Fruit fly (Drosophila melanogaster) whole organism, prepupa: Measurements from ENCODE around the gene ATPsynD.

ENCODE experiments used
- Blimp-1 ChIP-seq: fragments of 200-800 bp; sonication (Bioruptor generic); optimal IDR thresholded peaks from 3 replicates; lab custom pipeline; 2017; ENCODE audit warnings: missing biosample characterization, missing genetic modification characterization, mild to moderate bottlenecking, moderate library complexity, missing genetic modification reagents
- CG10631 ChIP-seq: fragments of 200-800 bp; sonication (Bioruptor generic); optimal IDR thresholded peaks from 2 replicates; lab custom pipeline; 2016; ENCODE audit warnings: missing biosample characterization, missing genetic modification characterization
- CG10669 ChIP-seq: fragments of 200-800 bp; sonication (Bioruptor generic); optimal IDR thresholded peaks from 3 replicates; lab custom pipeline; 2018; ENCODE audit warnings: missing biosample characterization, mild to moderate bottlenecking, missing genetic modification characterization, moderate library complexity
- CG11294 ChIP-seq: fragments of 200-800 bp; sonication (Bioruptor generic); IDR thresholded peaks from 2 replicates; pipeline ENCODE4 v1.3.6; 2022; ENCODE audit warnings: missing biosample characterization, missing genetic modification characterization
- CG11762 ChIP-seq: fragments of 200-800 bp; sonication (Bioruptor generic); optimal IDR thresholded peaks from 3 replicates; lab custom pipeline; 2016; ENCODE audit warnings: missing biosample characterization, missing genetic modification characterization; ENCODE audit not compliant: insufficient read depth
- CG15336 ChIP-seq: fragments of 200-800 bp; sonication (Bioruptor generic); IDR thresholded peaks from 2 replicates; pipeline ENCODE4 v1.3.6; 2022; ENCODE audit warnings: missing biosample characterization, missing genetic modification characterization
- CG1621 ChIP-seq: fragments of 200-800 bp; sonication (Bioruptor generic); optimal IDR thresholded peaks from 3 replicates; lab custom pipeline; 2018; ENCODE audit warnings: missing biosample characterization, mild to moderate bottlenecking, missing genetic modification characterization
- CG16779 ChIP-seq: fragments of 200-800 bp; sonication (Bioruptor generic); optimal IDR thresholded peaks from 3 replicates; lab custom pipeline; 2017; ENCODE audit warnings: missing biosample characterization, mild to moderate bottlenecking, missing genetic modification characterization
- CG3032 ChIP-seq: fragments of 200-800 bp; optimal IDR thresholded peaks from 2 replicates; lab custom pipeline; 2019; ENCODE audit warnings: missing biosample characterization, mild to moderate bottlenecking, missing genetic modification characterization, moderate library complexity
- CG31627 ChIP-seq: fragments of 200-800 bp; sonication (Bioruptor generic); optimal IDR thresholded peaks from 3 replicates; lab custom pipeline; 2016; ENCODE audit warnings: missing biosample characterization, missing genetic modification characterization
- CG32006 ChIP-seq: fragments of 200-800 bp; sonication (Bioruptor generic); optimal IDR thresholded peaks from 3 replicates; lab custom pipeline; 2017; ENCODE audit warnings: missing biosample characterization, mild to moderate bottlenecking, missing genetic modification characterization
- CG3919 ChIP-seq: fragments of 200-800 bp; sonication (Bioruptor generic); optimal IDR thresholded peaks from 3 replicates; lab custom pipeline; 2016; ENCODE audit warnings: missing biosample characterization, missing genetic modification characterization
- CG4318 ChIP-seq: fragments of 200-800 bp; sonication (Bioruptor generic); optimal IDR thresholded peaks from 3 replicates; lab custom pipeline; 2017; ENCODE audit warnings: missing biosample characterization, mild to moderate bottlenecking, missing genetic modification characterization
- CG6163 ChIP-seq: fragments of 200-800 bp; sonication (Bioruptor generic); IDR thresholded peaks from 3 replicates; pipeline ENCODE4 v1.3.6; 2022; ENCODE audit warnings: missing biosample characterization, missing genetic modification characterization
- CG6276 ChIP-seq: fragments of 200-800 bp; sonication (Bioruptor generic); optimal IDR thresholded peaks from 2 replicates; lab custom pipeline; 2017; ENCODE audit warnings: missing biosample characterization, mild to moderate bottlenecking, missing genetic modification characterization
- CG6854 ChIP-seq: fragments of 200-800 bp; sonication (Bioruptor generic); optimal IDR thresholded peaks from 2 replicates; lab custom pipeline; 2017; ENCODE audit warnings: missing biosample characterization, mild to moderate bottlenecking, missing genetic modification characterization
- CG7368 ChIP-seq: fragments of 200-800 bp; sonication (Bioruptor generic); optimal IDR thresholded peaks from 3 replicates; lab custom pipeline; 2016; ENCODE audit warnings: missing biosample characterization, missing genetic modification characterization
- CG8319 ChIP-seq: fragments of 200-800 bp; sonication (Bioruptor generic); optimal IDR thresholded peaks from 3 replicates; lab custom pipeline; 2016; ENCODE audit warnings: missing biosample characterization, missing genetic modification characterization
- CG8632 ChIP-seq: fragments of 200-800 bp; sonication (Bioruptor generic); optimal IDR thresholded peaks from 3 replicates; lab custom pipeline; 2016; ENCODE audit warnings: missing biosample characterization, missing genetic modification characterization
- Eip78C ChIP-seq: fragments of 200-800 bp; sonication (Bioruptor generic); peaks from one replicate; lab custom pipeline; 2016; ENCODE audit warnings: missing biosample characterization, missing genetic modification characterization
- Ets96B ChIP-seq: fragments of 200-800 bp; optimal IDR thresholded peaks from 2 replicates; lab custom pipeline; 2019; ENCODE audit warnings: missing biosample characterization, mild to moderate bottlenecking, missing genetic modification characterization, moderate library complexity
- Hr38 ChIP-seq: sonication (Bioruptor generic); optimal IDR thresholded peaks from 2 replicates; lab custom pipeline; 2016; ENCODE audit warnings: missing biosample characterization, missing genetic modification characterization
- Hr4 ChIP-seq: fragments of 200-800 bp; sonication (Bioruptor generic); optimal IDR thresholded peaks from 3 replicates; lab custom pipeline; 2016; ENCODE audit warnings: missing biosample characterization, missing genetic modification characterization
- Lpt ChIP-seq: fragments of 200-800 bp; sonication (Bioruptor generic); optimal IDR thresholded peaks from 3 replicates; lab custom pipeline; 2016; ENCODE audit warnings: missing biosample characterization, missing genetic modification characterization
- Met ChIP-seq: fragments of 200-800 bp; sonication (Bioruptor generic); optimal IDR thresholded peaks from 3 replicates; lab custom pipeline; 2016; ENCODE audit warnings: missing biosample characterization, missing genetic modification characterization
- OdsH ChIP-seq: fragments of 200-800 bp; sonication (Bioruptor generic); optimal IDR thresholded peaks from 3 replicates; lab custom pipeline; 2016; ENCODE audit warnings: missing biosample characterization, missing genetic modification characterization
- Smox ChIP-seq: fragments of 200-800 bp; sonication (Bioruptor generic); optimal IDR thresholded peaks from 3 replicates; lab custom pipeline; 2016; ENCODE audit warnings: missing biosample characterization, missing genetic modification characterization
- Sox15 ChIP-seq: fragments of 200-800 bp; sonication (Bioruptor generic); optimal IDR thresholded peaks from 3 replicates; lab custom pipeline; 2016; ENCODE audit warnings: missing biosample characterization, missing genetic modification characterization
- achi ChIP-seq: fragments of 200-800 bp; sonication (Bioruptor generic); optimal IDR thresholded peaks from 3 replicates; lab custom pipeline; 2016; ENCODE audit warnings: missing biosample characterization, missing genetic modification characterization
- cyc ChIP-seq: fragments of 200-800 bp; sonication (Bioruptor generic); optimal IDR thresholded peaks from 3 replicates; lab custom pipeline; 2016; ENCODE audit warnings: missing biosample characterization, missing genetic modification characterization
- dac ChIP-seq: fragments of 200-800 bp; sonication (Bioruptor generic); optimal IDR thresholded peaks from 2 replicates; lab custom pipeline; 2017; ENCODE audit warnings: missing biosample characterization, mild to moderate bottlenecking, missing genetic modification characterization
- dsx ChIP-seq: fragments of 200-800 bp; optimal IDR thresholded peaks from 3 replicates; lab custom pipeline; 2019; ENCODE audit warnings: missing biosample characterization, mild to moderate bottlenecking, missing genetic modification characterization, moderate library complexity; ENCODE audit not compliant: poor library complexity, severe bottlenecking
- eg ChIP-seq: fragments of 200-800 bp; sonication (Bioruptor generic); IDR thresholded peaks from 3 replicates; pipeline ENCODE4 v1.3.6; 2022; ENCODE audit warnings: missing biosample characterization, missing genetic modification characterization
- esn ChIP-seq: fragments of 200-800 bp; sonication (Bioruptor generic); optimal IDR thresholded peaks from 2 replicates; lab custom pipeline; 2016; ENCODE audit warnings: missing biosample characterization, mild to moderate bottlenecking, missing genetic modification characterization, moderate library complexity
- fd59A ChIP-seq: fragments of 200-800 bp; sonication (Bioruptor generic); optimal IDR thresholded peaks from 2 replicates; lab custom pipeline; 2017; ENCODE audit warnings: missing biosample characterization, mild to moderate bottlenecking, missing genetic modification characterization, missing genetic modification reagents
- fd85E ChIP-seq: fragments of 200-800 bp; sonication (Bioruptor generic); optimal IDR thresholded peaks from 3 replicates; lab custom pipeline; 2016; ENCODE audit warnings: missing biosample characterization, missing genetic modification characterization
- fkh ChIP-seq: fragments of 200-800 bp; sonication (Bioruptor generic); optimal IDR thresholded peaks from 3 replicates; lab custom pipeline; 2017; ENCODE audit warnings: missing biosample characterization, mild to moderate bottlenecking, missing genetic modification characterization, moderate library complexity
- lz ChIP-seq: fragments of 200-800 bp; sonication (Bioruptor generic); optimal IDR thresholded peaks from 3 replicates; lab custom pipeline; 2016; ENCODE audit warnings: missing biosample characterization, missing genetic modification characterization
- net ChIP-seq: fragments of 200-800 bp; sonication (Bioruptor generic); optimal IDR thresholded peaks from 3 replicates; lab custom pipeline; 2016; ENCODE audit warnings: missing biosample characterization, missing genetic modification characterization
- pdm3 ChIP-seq: fragments of 200-800 bp; sonication (Bioruptor generic); optimal IDR thresholded peaks from 3 replicates; lab custom pipeline; 2016; ENCODE audit warnings: missing biosample characterization, missing genetic modification characterization
- salr ChIP-seq, 2 experiments: fragments of 200-800 bp; sonication (Bioruptor generic); optimal IDR thresholded peaks; 3 replicates each; lab custom pipeline; 2016 to 2018; ENCODE audit warnings: missing biosample characterization in 2 of 2, missing genetic modification characterization in 2 of 2, mild to moderate bottlenecking in 1 of 2
- spab ChIP-seq: fragments of 200-800 bp; sonication (Bioruptor generic); optimal IDR thresholded peaks from 2 replicates; lab custom pipeline; 2017; ENCODE audit warnings: missing biosample characterization, mild to moderate bottlenecking, missing genetic modification characterization, missing genetic modification reagents
- svp ChIP-seq: fragments of 200-800 bp; sonication (Bioruptor generic); peaks from one replicate; lab custom pipeline; 2016; ENCODE audit warnings: missing biosample characterization, missing genetic modification characterization
- topi ChIP-seq: fragments of 200-800 bp; sonication (Bioruptor generic); optimal IDR thresholded peaks from 3 replicates; lab custom pipeline; 2016; ENCODE audit warnings: missing biosample characterization, missing genetic modification characterization
- vri ChIP-seq: fragments of 200-800 bp; sonication (Bioruptor generic); optimal IDR thresholded peaks from 3 replicates; lab custom pipeline; 2016; ENCODE audit warnings: missing biosample characterization, mild to moderate bottlenecking, missing genetic modification characterization

ATPsynD gene

dm6 chr3R:19070222-19070949 lies 24.4 kb upstream of the ATPsynD start (continued):
- peak; percentile 40 for TF ChIP-seq achi (GFP tag; lab: Kevin White, UChicago)
- no peak for TF ChIP-seq Hr38 (GFP tag; lab: Kevin White, UChicago)
- peak; percentile 22 for TF ChIP-seq CG16779 (tag; lab: Kevin White, UChicago)
- TF ChIP-seq salr (GFP tag; optimal IDR thresholded peaks at IDR 0.05; lab: Kevin White, UChicago) = peak in 1 of 2 experiments; percentile 71
- peak; percentile 50 for TF ChIP-seq CG3032
- TF ChIP-seq, all 60 proteins: peak for 25

dm6 chr3R:19071951-19072350 lies 22.8 kb upstream of the ATPsynD start:
- TF ChIP-seq Ets96B = no peak
- no peak for TF ChIP-seq Eip78C (GFP tag; lab: Kevin White, UChicago)
- TF ChIP-seq CG10631 = no peak
- no peak for TF ChIP-seq Smox (GFP tag; lab: Kevin White, UChicago)
- no peak for TF ChIP-seq CG16779 (tag; lab: Kevin White, UChicago)
- TF ChIP-seq eg (GFP tag; lab: Robert Waterston, UW) = no peak
- no peak for TF ChIP-seq CG3919 (GFP tag; lab: Kevin White, UChicago)
- TF ChIP-seq CG31627 (GFP tag; lab: Kevin White, UChicago) = no peak
- no peak for TF ChIP-seq salr (GFP tag; optimal IDR thresholded peaks at IDR 0.05; lab: Kevin White, UChicago)
- TF ChIP-seq fd85E = no peak
- no peak for TF ChIP-seq CG4318 (GFP tag; lab: Kevin White, UChicago)
- TF ChIP-seq dac = no peak
- no peak for TF ChIP-seq Hr4
- no peak for TF ChIP-seq cyc
- no peak for TF ChIP-seq CG11294 (GFP tag; lab: Robert Waterston, UW)
- no peak for TF ChIP-seq svp
- TF ChIP-seq fd59A (GFP tag; lab: Kevin White, UChicago) = no peak
- no peak for TF ChIP-seq CG8632 (GFP tag; lab: Kevin White, UChicago)
- TF ChIP-seq CG8319 (GFP tag; lab: Kevin White, UChicago) = no peak
- no peak for TF ChIP-seq lz (GFP tag; lab: Kevin White, UChicago)

- peak; percentile 88 for TF ChIP-seq CG1621 (tag; lab: Kevin White, UChicago)
- peak; percentile 23 for TF ChIP-seq fd85E
- peak; percentile 91 for TF ChIP-seq eg (GFP tag; lab: Robert Waterston, UW)
- peak; percentile 78 for TF ChIP-seq lz (GFP tag; lab: Kevin White, UChicago)
- no peak for TF ChIP-seq fkh
- TF ChIP-seq salr (GFP tag; optimal IDR thresholded peaks at IDR 0.05; lab: Kevin White, UChicago) = peak; percentile 69 to 84
- TF ChIP-seq CG10669 = peak; percentile 92
- TF ChIP-seq spab (GFP tag; lab: Kevin White, UChicago) = peak; percentile 92
- TF ChIP-seq CG11762 (GFP tag; lab: Kevin White, UChicago) = peak; percentile 85
- peak; percentile 94 for TF ChIP-seq dsx (GFP tag; lab: Kevin White, UChicago)
- peak; percentile 84 for TF ChIP-seq CG4318 (GFP tag; lab: Kevin White, UChicago)
- peak; percentile 91 for TF ChIP-seq Ets96B
- peak; percentile 80 for TF ChIP-seq esn (GFP tag; lab: Kevin White, UChicago)
- peak; percentile 91 for TF ChIP-seq CG6163 (GFP tag; lab: Robert Waterston, UW)
- peak; percentile 2 for TF ChIP-seq vri (GFP tag; lab: Kevin White, UChicago)
- peak; percentile 94 for TF ChIP-seq CG15336
- TF ChIP-seq CG6854 (GFP tag; lab: Kevin White, UChicago) = peak; percentile 39
- TF ChIP-seq CG7368 (GFP tag; lab: Kevin White, UChicago) = peak; percentile 74
- peak; percentile 79 for TF ChIP-seq Met (GFP tag; lab: Kevin White, UChicago)
- peak; percentile 92 for TF ChIP-seq CG3032
- peak; percentile 84 for TF ChIP-seq Lpt
- TF ChIP-seq OdsH (GFP tag; lab: Kevin White, UChicago) = peak; percentile 90
- peak; percentile 89 for TF ChIP-seq CG3919 (GFP tag; lab: Kevin White, UChicago)
- TF ChIP-seq Smox (GFP tag; lab: Kevin White, UChicago) = peak; percentile 77
- peak; percentile 67 for TF ChIP-seq Sox15 (GFP tag; lab: Kevin White, UChicago)
- TF ChIP-seq cyc = peak; percentile 65
- TF ChIP-seq fd59A (GFP tag; lab: Kevin White, UChicago) = peak; percentile 87
- peak; percentile 90 for TF ChIP-seq Hr4
- peak; percentile 73 for TF ChIP-seq dac
- TF ChIP-seq net = peak; percentile 89
- peak; percentile 89 for TF ChIP-seq CG6276 (GFP tag; lab: Kevin White, UChicago)
- peak; percentile 27 for TF ChIP-seq Blimp-1 (GFP tag; lab: Kevin White, UChicago)
- TF ChIP-seq pdm3 = peak; percentile 89
- TF ChIP-seq achi (GFP tag; lab: Kevin White, UChicago) = peak; percentile 90
- TF ChIP-seq topi (GFP tag; lab: Kevin White, UChicago) = peak; percentile 79
- TF ChIP-seq CG32006 (GFP tag; lab: Kevin White, UChicago) = peak; percentile 93
Measured at dm6 chr3R:19073002-19073401, 21.8 kb upstream of the ATPsynD start.
